Worm (Caenorhabditis elegans) whole organism, early embryonic: ENCODE data around the gene B0554.4.

Source experiments
- B0310.2 ChIP-seq: sonication (generic microtip); optimal IDR thresholded peaks from 2 replicates; lab custom pipeline; 2016; ENCODE audit warnings: mild to moderate bottlenecking, missing genetic modification characterization, missing compliant biosample characterization
- ceh-36 ChIP-seq: sonication (generic microtip); optimal IDR thresholded peaks from 2 replicates; lab custom pipeline; 2016; ENCODE audit warnings: missing genetic modification characterization, inconsistent platforms, missing compliant biosample characterization
- sea-1 ChIP-seq: fragments of 200-800 bp; sonication (Bioruptor generic); conservative IDR thresholded peaks from 2 replicates; pipeline ENCODE4 v1.3.6; 2022; ENCODE audit warnings: missing genetic modification characterization, missing compliant biosample characterization

DNA sequence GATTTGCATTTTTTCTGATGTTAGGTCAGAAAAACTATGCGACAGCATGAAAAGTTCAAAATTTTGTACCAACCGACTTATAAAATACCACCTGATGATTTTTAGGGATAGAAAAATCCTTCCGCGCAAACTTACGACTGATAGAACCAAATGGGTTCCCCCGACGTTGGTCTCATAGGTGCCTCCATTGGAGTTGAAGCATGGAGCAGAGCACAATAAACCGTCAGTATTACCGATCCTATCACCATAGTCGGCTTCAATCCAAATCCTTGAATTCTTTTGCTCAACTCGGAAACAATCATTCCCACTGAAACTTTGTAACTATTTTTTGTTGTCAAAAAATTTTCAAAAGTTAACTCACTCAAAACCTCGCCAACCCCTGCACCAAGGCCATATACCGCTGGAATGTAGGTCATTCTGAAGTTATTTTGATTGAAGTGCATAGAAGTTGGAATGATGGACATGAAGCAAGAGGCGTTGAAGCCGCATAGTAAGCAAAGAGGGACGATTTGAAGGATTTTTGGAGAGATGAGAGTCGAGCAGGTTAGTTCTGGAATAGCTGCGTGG, 10.3 kb downstream of the B0554.4 start:
- TF ChIP-seq B0310.2 (tag; lab: Kevin White, UChicago) (no peak), ceh-36 (tag; lab: Kevin White, UChicago) (no peak), sea-1 (GFP tag; lab: Robert Waterston, UW) (no peak)
